In genomic region chr3L:129311-129816, dm6 we compare ENCODE assay signal across 1 fruit fly cellular context.
TF ChIP-seq lines count a peak whose summit lies in the region.

Gene Pdk1 (plus strand): TSS chr3L:129450.

TF ChIP-seq in whole organism, embryonic, 481 proteins besides CTCF, POLR2A, EP300 and RAD21 (continued from another document and continues in another):
- TF ChIP-seq stc (GFP tag; IDR thresholded peaks at IDR 0.05; lab: Robert Waterston, UW) (peak; percentile 41; the same call in 1 of the 2 replicates), amos (GFP tag; IDR thresholded peaks at IDR 0.05; lab: Robert Waterston, UW; ENCODE audit: partially characterized antibody) (peak; percentile 52; the same call in 1 of the 2 replicates), NC2β (GFP tag; optimal IDR thresholded peaks at IDR 0.05; lab: Kevin White, UChicago) (peak; percentile 22), chm (GFP tag; IDR thresholded peaks at IDR 0.05; lab: Robert Waterston, UW) (peak; percentile 92), CG10431 (GFP tag; optimal IDR thresholded peaks at IDR 0.05; lab: Kevin White, UChicago) (peak; percentile 54), CG8290 (GFP tag; optimal IDR thresholded peaks at IDR 0.05; lab: Kevin White, UChicago) (no peak), CG8290 (tag; optimal IDR thresholded peaks at IDR 0.05; lab: Kevin White, UChicago) (peak in 1 of 2 experiments; percentile 70), CG8478 (optimal IDR thresholded peaks at IDR 0.05; lab: Kevin White, UChicago) (no peak), pros (GFP tag; optimal IDR thresholded peaks at IDR 0.05; lab: Kevin White, UChicago) (peak; percentile 89), Eip74EF (GFP tag; optimal IDR thresholded peaks at IDR 0.05; lab: Kevin White, UChicago) (peak in 1 of 2 experiments; percentile 36), gsb-n (tag; optimal IDR thresholded peaks at IDR 0.05; lab: Kevin White, UChicago) (no peak), ssp (GFP tag; IDR thresholded peaks at IDR 0.05; lab: Robert Waterston, UW) (no peak), NC2α (GFP tag; optimal IDR thresholded peaks at IDR 0.05; lab: Kevin White, UChicago) (peak; percentile 31), cg (GFP tag; optimal IDR thresholded peaks at IDR 0.05; lab: Kevin White, UChicago) (peak; percentile 23), fd102C (GFP tag; optimal IDR thresholded peaks at IDR 0.05; lab: Kevin White, UChicago) (no peak), CHES-1-like (GFP tag; optimal IDR thresholded peaks at IDR 0.05; lab: Kevin White, UChicago) (peak; percentile 45), Dref (GFP tag; IDR thresholded peaks at IDR 0.05; lab: Robert Waterston, UW) (no peak), CG17802 (tag; optimal IDR thresholded peaks at IDR 0.05; lab: Kevin White, UChicago) (no peak), ash1 (GFP tag; optimal IDR thresholded peaks at IDR 0.05; lab: Kevin White, UChicago) (peak; percentile 81), CG5245 (GFP tag; optimal IDR thresholded peaks at IDR 0.05; lab: Kevin White, UChicago) (no peak), sob (GFP tag; IDR thresholded peaks at IDR 0.05; lab: Robert Waterston, UW) (0 out of 2 replicates have a peak, but pooled peaks have one; percentile 29), CG11696 (GFP tag; IDR thresholded peaks at IDR 0.05; lab: Robert Waterston, UW) (no peak), chn (GFP tag; optimal IDR thresholded peaks at IDR 0.05; lab: Kevin White, UChicago) (peak; percentile 20), wek (GFP tag; optimal IDR thresholded peaks at IDR 0.05; lab: Kevin White, UChicago) (peak; percentile 16), CG13624 (GFP tag; optimal IDR thresholded peaks at IDR 0.05; lab: Kevin White, UChicago) (peak; percentile 19), nom (GFP tag; optimal IDR thresholded peaks at IDR 0.05; lab: Kevin White, UChicago) (peak; percentile 72), eve (GFP tag; optimal IDR thresholded peaks at IDR 0.05; lab: Kevin White, UChicago) (peak in 1 of 2 experiments; percentile 76), hkb (optimal IDR thresholded peaks at IDR 0.05; lab: Kevin White, UChicago) (no peak), hkb (GFP tag; IDR thresholded peaks at IDR 0.05; lab: Robert Waterston, UW) (peak; percentile 56), CG13894 (tag; optimal IDR thresholded peaks at IDR 0.05; lab: Kevin White, UChicago) (peak; percentile 66), Hr78 (GFP tag; optimal IDR thresholded peaks at IDR 0.05; lab: Kevin White, UChicago) (no peak), HHEX (GFP tag; optimal IDR thresholded peaks at IDR 0.05; lab: Kevin White, UChicago) (peak; percentile 7), CG6654 (GFP tag; optimal IDR thresholded peaks at IDR 0.05; lab: Kevin White, UChicago) (no peak), scrt (GFP tag; optimal IDR thresholded peaks at IDR 0.05; lab: Kevin White, UChicago) (peak; percentile 71), gcm2 (GFP tag; optimal IDR thresholded peaks at IDR 0.05; lab: Kevin White, UChicago) (no peak), inv (GFP tag; IDR thresholded peaks at IDR 0.05; lab: Robert Waterston, UW; ENCODE audit: partially characterized antibody) (0 out of 2 replicates have a peak, but pooled peaks have one; percentile 8), Pdp1 (GFP tag; optimal IDR thresholded peaks at IDR 0.05; lab: Kevin White, UChicago) (peak in 1 of 2 experiments; percentile 67), CG4360 (GFP tag; IDR thresholded peaks at IDR 0.05; lab: Robert Waterston, UW) (peak; percentile 68), HmgZ (tag; optimal IDR thresholded peaks at IDR 0.05; lab: Kevin White, UChicago) (peak; percentile 34), BtbVII (GFP tag; optimal IDR thresholded peaks at IDR 0.05; lab: Kevin White, UChicago) (peak; percentile 28), CG4328 (GFP tag; optimal IDR thresholded peaks at IDR 0.05; lab: Kevin White, UChicago) (peak; percentile 41), Bteb2 (GFP tag; optimal IDR thresholded peaks at IDR 0.05; lab: Kevin White, UChicago) (no peak), btn (GFP tag; optimal IDR thresholded peaks at IDR 0.05; lab: Kevin White, UChicago) (no peak), otp (GFP tag; IDR thresholded peaks at IDR 0.05; lab: Robert Waterston, UW) (peak; percentile 10; the same call in 1 of the 3 replicates), sim (GFP tag; IDR thresholded peaks at IDR 0.05; lab: Robert Waterston, UW) (no peak), CG12299 (tag; optimal IDR thresholded peaks at IDR 0.05; lab: Kevin White, UChicago) (peak; percentile 1), nerfin-1 (tag; optimal IDR thresholded peaks at IDR 0.05; lab: Kevin White, UChicago) (peak; percentile 82), ERR (GFP tag; optimal IDR thresholded peaks at IDR 0.05; lab: Kevin White, UChicago) (no peak), CG34422 (GFP tag; IDR thresholded peaks at IDR 0.05; lab: Robert Waterston, UW) (peak; percentile 91), NfI (GFP tag; optimal IDR thresholded peaks at IDR 0.05; lab: Kevin White, UChicago) (peak; percentile 1), Jarid2 (GFP tag; optimal IDR thresholded peaks at IDR 0.05; lab: Kevin White, UChicago) (peak; percentile 98), H2.0 (GFP tag; IDR thresholded peaks at IDR 0.05; lab: Robert Waterston, UW) (no peak), pum (GFP tag; optimal IDR thresholded peaks at IDR 0.05; lab: Kevin White, UChicago) (no peak), B-H1 (GFP tag; IDR thresholded peaks at IDR 0.05; lab: Robert Waterston, UW) (no peak), CG17568 (GFP tag; optimal IDR thresholded peaks at IDR 0.05; lab: Kevin White, UChicago) (peak; percentile 36), mirr (GFP tag; optimal IDR thresholded peaks at IDR 0.05; lab: Kevin White, UChicago) (peak; percentile 13), CG1792 (GFP tag; optimal IDR thresholded peaks at IDR 0.05; lab: Kevin White, UChicago) (peak; percentile 2), prd (optimal IDR thresholded peaks at IDR 0.05; lab: Kevin White, UChicago) (no peak), prd (GFP tag; IDR thresholded peaks at IDR 0.05; lab: Robert Waterston, UW) (no peak), CG2678 (tag; optimal IDR thresholded peaks at IDR 0.05; lab: Kevin White, UChicago) (peak; percentile 34), lab (GFP tag; optimal IDR thresholded peaks at IDR 0.05; lab: Kevin White, UChicago) (peak; percentile 66), onecut (GFP tag; IDR thresholded peaks at IDR 0.05; lab: Robert Waterston, UW) (peak; percentile 45; the same call in 1 of the 2 replicates), CG32532 (GFP tag; IDR thresholded peaks at IDR 0.05; lab: Robert Waterston, UW) (peak; percentile 45; the same call in 1 of the 2 replicates), rib (GFP tag; IDR thresholded peaks at IDR 0.05; lab: Robert Waterston, UW) (peak; percentile 48), Elba2 (GFP tag; optimal IDR thresholded peaks at IDR 0.05; lab: Kevin White, UChicago) (peak; percentile 39), ap (GFP tag; IDR thresholded peaks at IDR 0.05; lab: Robert Waterston, UW) (no peak), sens (GFP tag; lab: Kevin White, UChicago) (peak; percentile 84), pho (GFP tag; optimal IDR thresholded peaks at IDR 0.05; lab: Kevin White, UChicago) (peak; percentile 16), CG30431 (GFP tag; optimal IDR thresholded peaks at IDR 0.05; lab: Kevin White, UChicago) (no peak), Bdp1 (GFP tag; optimal IDR thresholded peaks at IDR 0.05; lab: Kevin White, UChicago) (no peak), chinmo (GFP tag; IDR thresholded peaks at IDR 0.05; lab: Robert Waterston, UW; ENCODE audit: partially characterized antibody) (peak; percentile 84; the same call in 2 of the 4 replicates), Rfx (GFP tag; IDR thresholded peaks at IDR 0.05; lab: Robert Waterston, UW) (peak; percentile 10; the same call in 1 of the 2 replicates), CG15269 (tag; optimal IDR thresholded peaks at IDR 0.05; lab: Kevin White, UChicago) (peak; percentile 16), lilli (GFP tag; optimal IDR thresholded peaks at IDR 0.05; lab: Kevin White, UChicago) (peak; percentile 37), sd (tag; optimal IDR thresholded peaks at IDR 0.05; lab: Kevin White, UChicago) (peak; percentile 91), stwl (tag; optimal IDR thresholded peaks at IDR 0.05; lab: Kevin White, UChicago) (peak; percentile 4), CG10321 (GFP tag; IDR thresholded peaks at IDR 0.05; lab: Robert Waterston, UW) (peak; percentile 34; the same call in 1 of the 2 replicates), crol (GFP tag; IDR thresholded peaks at IDR 0.05; lab: Robert Waterston, UW) (peak; percentile 56; the same call in 1 of the 2 replicates), Awh (GFP tag; IDR thresholded peaks at IDR 0.05; lab: Robert Waterston, UW) (no peak; the same call in 1 of the 2 replicates), her (GFP tag; optimal IDR thresholded peaks at IDR 0.05; lab: Kevin White, UChicago) (peak; percentile 34), hbn (GFP tag; IDR thresholded peaks at IDR 0.05; lab: Robert Waterston, UW; ENCODE audit: partially characterized antibody) (0 out of 2 replicates have a peak, but pooled peaks have one; percentile 17), CG11504 (tag; optimal IDR thresholded peaks at IDR 0.05; lab: Kevin White, UChicago) (peak; percentile 1), Nf-YA (GFP tag; IDR thresholded peaks at IDR 0.05; lab: Robert Waterston, UW) (peak; percentile 34; the same call in 1 of the 2 replicates), h (optimal IDR thresholded peaks at IDR 0.05; lab: Kevin White, UChicago) (no peak), Meics (GFP tag; optimal IDR thresholded peaks at IDR 0.05; lab: Kevin White, UChicago) (peak; percentile 55), CG2712 (tag; optimal IDR thresholded peaks at IDR 0.05; lab: Kevin White, UChicago) (peak; percentile 25), CG15479 (GFP tag; optimal IDR thresholded peaks at IDR 0.05; lab: Kevin White, UChicago) (peak; percentile 17), aop (GFP tag; IDR thresholded peaks at IDR 0.05; lab: Robert Waterston, UW) (peak; percentile 31; the same call in 1 of the 2 replicates), gce (GFP tag; IDR thresholded peaks at IDR 0.05; lab: Robert Waterston, UW) (peak; percentile 42; the same call in 1 of the 3 replicates), Dbx (GFP tag; IDR thresholded peaks at IDR 0.05; lab: Robert Waterston, UW) (peak; percentile 65; the same call in 2 of the 3 replicates), slbo (GFP tag; IDR thresholded peaks at IDR 0.05; lab: Robert Waterston, UW) (no peak), CG12769 (tag; optimal IDR thresholded peaks at IDR 0.05; lab: Kevin White, UChicago) (peak; percentile 83), Gug (GFP tag; IDR thresholded peaks at IDR 0.05; lab: Robert Waterston, UW) (no peak), pan (optimal IDR thresholded peaks at IDR 0.05; lab: Kevin White, UChicago) (no peak), pan (GFP tag; optimal IDR thresholded peaks at IDR 0.05 in 1 of 2, IDR thresholded peaks at IDR 0.05 in 1 of 2) (peak in 1 of 2 experiments; percentile 46), tll (GFP tag; optimal IDR thresholded peaks at IDR 0.05; lab: Kevin White, UChicago) (peak in 1 of 2 experiments; percentile 35), ftz-f1 (GFP tag; optimal IDR thresholded peaks at IDR 0.05; lab: Kevin White, UChicago) (peak; percentile 27), CG5953 (GFP tag; IDR thresholded peaks at IDR 0.05; lab: Robert Waterston, UW) (peak; percentile 42; the same call in 1 of the 2 replicates), psq (GFP tag; optimal IDR thresholded peaks at IDR 0.05; lab: Kevin White, UChicago) (peak; percentile 91), Blimp-1 (GFP tag; optimal IDR thresholded peaks at IDR 0.05; lab: Kevin White, UChicago) (peak; percentile 53), zf30C (GFP tag; optimal IDR thresholded peaks at IDR 0.05; lab: Kevin White, UChicago) (peak; percentile 68), danr (GFP tag; IDR thresholded peaks at IDR 0.05; lab: Robert Waterston, UW) (no peak), Drgx (GFP tag; IDR thresholded peaks at IDR 0.05; lab: Robert Waterston, UW) (0 out of 2 replicates have a peak, but pooled peaks have one; percentile 28), schlank (tag; optimal IDR thresholded peaks at IDR 0.05; lab: Kevin White, UChicago) (peak; percentile 29), ind (GFP tag; optimal IDR thresholded peaks at IDR 0.05; lab: Kevin White, UChicago) (no peak), insv (GFP tag; optimal IDR thresholded peaks at IDR 0.05; lab: Kevin White, UChicago) (peak in 1 of 2 experiments; percentile 82), CG10543 (GFP tag; optimal IDR thresholded peaks at IDR 0.05; lab: Kevin White, UChicago) (peak; percentile 63), bowl (GFP tag; IDR thresholded peaks at IDR 0.05; lab: Robert Waterston, UW) (no peak), CG6791 (GFP tag; IDR thresholded peaks at IDR 0.05; lab: Robert Waterston, UW; ENCODE audit: partially characterized antibody) (peak; percentile 62; the same call in 1 of the 3 replicates), E2f1 (GFP tag; IDR thresholded peaks at IDR 0.05; lab: Robert Waterston, UW) (peak; percentile 60; the same call in 1 of the 2 replicates), CG12071 (GFP tag; optimal IDR thresholded peaks at IDR 0.05; lab: Kevin White, UChicago) (peak; percentile 58), exex (tag; optimal IDR thresholded peaks at IDR 0.05; lab: Kevin White, UChicago) (peak; percentile 27), CG33557 (GFP tag; optimal IDR thresholded peaks at IDR 0.05; lab: Kevin White, UChicago) (peak; percentile 35), CG8924 (tag; optimal IDR thresholded peaks at IDR 0.05; lab: Kevin White, UChicago) (peak; percentile 5), CG17829 (tag; optimal IDR thresholded peaks at IDR 0.05; lab: Kevin White, UChicago) (peak; percentile 64), z (GFP tag; IDR thresholded peaks at IDR 0.05; lab: Robert Waterston, UW) (peak; percentile 78; the same call in 2 of the 3 replicates), Stat92E (GFP tag; optimal IDR thresholded peaks at IDR 0.05; lab: Kevin White, UChicago) (peak in 1 of 3 experiments; percentile 44), CG34376 (GFP tag; optimal IDR thresholded peaks at IDR 0.05; lab: Kevin White, UChicago) (peak; percentile 72), pfk (GFP tag; optimal IDR thresholded peaks at IDR 0.05; lab: Kevin White, UChicago) (peak; percentile 99), cwo (GFP tag; optimal IDR thresholded peaks at IDR 0.05; lab: Kevin White, UChicago) (peak; percentile 8), CG15514 (GFP tag; optimal IDR thresholded peaks at IDR 0.05; lab: Kevin White, UChicago) (peak; percentile 1), Lpt (GFP tag; optimal IDR thresholded peaks at IDR 0.05; lab: Kevin White, UChicago) (no peak), CG42726 (GFP tag; IDR thresholded peaks at IDR 0.05; lab: Robert Waterston, UW; ENCODE audit: partially characterized antibody) (peak; percentile 81), nerfin-2 (GFP tag; IDR thresholded peaks at IDR 0.05; lab: Robert Waterston, UW; ENCODE audit: partially characterized antibody) (0 out of 2 replicates have a peak, but pooled peaks have one; percentile 46), Mes4 (GFP tag; optimal IDR thresholded peaks at IDR 0.05; lab: Kevin White, UChicago) (peak; percentile 30), NK7.1 (GFP tag; optimal IDR thresholded peaks at IDR 0.05; lab: Kevin White, UChicago) (no peak), HLH54F (GFP tag; optimal IDR thresholded peaks at IDR 0.05; lab: Kevin White, UChicago) (no peak)
